Worm (Caenorhabditis elegans): ENCODE data around the gene F18E3.11.
"Not testable (repeated sequence)": the region's sequence is repeated elsewhere in the genome, so short reads cannot be mapped to it uniquely, and the experiment has no call there.

F18E3.11 gene

ce11 chrV:7443480-7443879 lies 30.2 kb downstream of the F18E3.11 start:
- TF ChIP-seq tbx-11 (GFP tag; IDR thresholded peaks at IDR 0.05) (peak; percentile 68; the same call in 1 of the 2 replicates), scrt-1 (GFP tag; IDR thresholded peaks at IDR 0.05) (0 out of 2 replicates have a peak, but pooled peaks have one; percentile 35), sea-1 (GFP tag; conservative IDR thresholded peaks at IDR 0.05) (peak; percentile 85), tbx-37 (GFP tag; conservative IDR thresholded peaks at IDR 0.05) (peak; percentile 34; the same call in 1 of the 2 replicates)

ce11 chrV:7444331-7444730 lies 31.0 kb downstream of the F18E3.11 start, which contains the start of gene nhr-141:
nhr-141 (plus strand) TSS chrV:7444661.
- TF ChIP-seq tbx-37 (GFP tag; conservative IDR thresholded peaks at IDR 0.05); aly-1 (tag; optimal IDR thresholded peaks at IDR 0.05); hnd-1 (tag; optimal IDR thresholded peaks at IDR 0.05): not testable (repeated sequence)

ce11 chrV:7446965-7447364 lies 33.7 kb downstream of the F18E3.11 start, which contains the start of gene F25E5.5:
F25E5.5 (plus strand) TSS chrV:7447265.
- TF ChIP-seq F13C5.2 (tag; optimal IDR thresholded peaks at IDR 0.05), result no peak
- no peak for TF ChIP-seq pes-1 (GFP tag; IDR thresholded peaks at IDR 0.05)
- TF ChIP-seq hmbx-1 (tag; optimal IDR thresholded peaks at IDR 0.05), result no peak
- TF ChIP-seq tra-4 (tag; optimal IDR thresholded peaks at IDR 0.05), result no peak
- no peak for TF ChIP-seq sea-1 (GFP tag; conservative IDR thresholded peaks at IDR 0.05)
- no peak for TF ChIP-seq tbx-11 (GFP tag; IDR thresholded peaks at IDR 0.05)
- TF ChIP-seq hmg-4 (GFP tag; optimal IDR thresholded peaks at IDR 0.05), result no peak
- no peak for TF ChIP-seq scrt-1 (GFP tag; IDR thresholded peaks at IDR 0.05)
- TF ChIP-seq aly-1 (tag; optimal IDR thresholded peaks at IDR 0.05), result no peak
- TF ChIP-seq hnd-1 (tag; optimal IDR thresholded peaks at IDR 0.05), result no peak
- no peak for TF ChIP-seq ceh-36 (tag; optimal IDR thresholded peaks at IDR 0.05)
- TF ChIP-seq B0310.2 (tag; optimal IDR thresholded peaks at IDR 0.05), result no peak
- TF ChIP-seq tbx-37 (GFP tag; conservative IDR thresholded peaks at IDR 0.05), result no peak
- TF ChIP-seq ceh-13 (GFP tag; optimal IDR thresholded peaks at IDR 0.05), result no peak
- no peak for TF ChIP-seq ets-7 (tag; optimal IDR thresholded peaks at IDR 0.05)
- no peak for TF ChIP-seq flt-1 (GFP tag; IDR thresholded peaks at IDR 0.05)
- TF ChIP-seq ama-1 (optimal IDR thresholded peaks at IDR 0.05), result no peak

- TF ChIP-seq ama-1 (optimal IDR thresholded peaks at IDR 0.05), result no peak
- TF ChIP-seq scrt-1 (GFP tag; IDR thresholded peaks at IDR 0.05), result no peak
- no peak for TF ChIP-seq tbx-11 (GFP tag; IDR thresholded peaks at IDR 0.05)
- no peak for TF ChIP-seq flt-1 (GFP tag; IDR thresholded peaks at IDR 0.05)
- no peak for TF ChIP-seq ceh-36 (tag; optimal IDR thresholded peaks at IDR 0.05)
- TF ChIP-seq B0310.2 (tag; optimal IDR thresholded peaks at IDR 0.05), result no peak
- TF ChIP-seq aly-1 (tag; optimal IDR thresholded peaks at IDR 0.05), result no peak
- TF ChIP-seq ceh-13 (GFP tag; optimal IDR thresholded peaks at IDR 0.05), result no peak
- no peak for TF ChIP-seq hmg-4 (GFP tag; optimal IDR thresholded peaks at IDR 0.05)
- TF ChIP-seq tra-4 (tag; optimal IDR thresholded peaks at IDR 0.05), result no peak
- no peak for TF ChIP-seq sea-1 (GFP tag; conservative IDR thresholded peaks at IDR 0.05)
- TF ChIP-seq pes-1 (GFP tag; IDR thresholded peaks at IDR 0.05), result no peak
These were observed 36.1 kb downstream of the F18E3.11 start, which contains the start of gene try-12 for ce11 chrV:7449303-7449827. try-12 (plus strand) TSS chrV:7449353.

ce11 chrV:7451421-7451820 lies 38.1 kb downstream of the F18E3.11 start, which contains the start of gene try-11:
try-11 (plus strand) TSS chrV:7451721.
- no peak for TF ChIP-seq hmg-4 (GFP tag; optimal IDR thresholded peaks at IDR 0.05)
- no peak for TF ChIP-seq hnd-1 (tag; optimal IDR thresholded peaks at IDR 0.05)
- TF ChIP-seq B0310.2 (tag; optimal IDR thresholded peaks at IDR 0.05), result no peak
- TF ChIP-seq ama-1 (optimal IDR thresholded peaks at IDR 0.05), result no peak
- TF ChIP-seq tbx-37 (GFP tag; conservative IDR thresholded peaks at IDR 0.05), result no peak
- TF ChIP-seq flt-1 (GFP tag; IDR thresholded peaks at IDR 0.05), result no peak
- TF ChIP-seq tbx-11 (GFP tag; IDR thresholded peaks at IDR 0.05), result no peak
- no peak for TF ChIP-seq F13C5.2 (tag; optimal IDR thresholded peaks at IDR 0.05)
- TF ChIP-seq hmbx-1 (tag; optimal IDR thresholded peaks at IDR 0.05), result no peak

ce11 chrV:7454236-7454635 lies 41.0 kb downstream of the F18E3.11 start, which contains the start of gene try-8:
try-8 (minus strand) TSS chrV:7454336.
- no peak for TF ChIP-seq F13C5.2 (tag; optimal IDR thresholded peaks at IDR 0.05)
- no peak for TF ChIP-seq pes-1 (GFP tag; IDR thresholded peaks at IDR 0.05)
- TF ChIP-seq sea-1 (GFP tag; conservative IDR thresholded peaks at IDR 0.05), result no peak
- TF ChIP-seq B0310.2 (tag; optimal IDR thresholded peaks at IDR 0.05), result no peak
- TF ChIP-seq ama-1 (optimal IDR thresholded peaks at IDR 0.05), result no peak
- TF ChIP-seq aly-1 (tag; optimal IDR thresholded peaks at IDR 0.05), result no peak
- TF ChIP-seq tbx-11 (GFP tag; IDR thresholded peaks at IDR 0.05), result no peak
- TF ChIP-seq hnd-1 (tag; optimal IDR thresholded peaks at IDR 0.05), result no peak
- no peak for TF ChIP-seq ceh-36 (tag; optimal IDR thresholded peaks at IDR 0.05)
- TF ChIP-seq flt-1 (GFP tag; IDR thresholded peaks at IDR 0.05), result no peak
- no peak for TF ChIP-seq scrt-1 (GFP tag; IDR thresholded peaks at IDR 0.05)
- TF ChIP-seq ets-7 (tag; optimal IDR thresholded peaks at IDR 0.05), result no peak
- TF ChIP-seq hmbx-1 (tag; optimal IDR thresholded peaks at IDR 0.05), result no peak

DNA sequence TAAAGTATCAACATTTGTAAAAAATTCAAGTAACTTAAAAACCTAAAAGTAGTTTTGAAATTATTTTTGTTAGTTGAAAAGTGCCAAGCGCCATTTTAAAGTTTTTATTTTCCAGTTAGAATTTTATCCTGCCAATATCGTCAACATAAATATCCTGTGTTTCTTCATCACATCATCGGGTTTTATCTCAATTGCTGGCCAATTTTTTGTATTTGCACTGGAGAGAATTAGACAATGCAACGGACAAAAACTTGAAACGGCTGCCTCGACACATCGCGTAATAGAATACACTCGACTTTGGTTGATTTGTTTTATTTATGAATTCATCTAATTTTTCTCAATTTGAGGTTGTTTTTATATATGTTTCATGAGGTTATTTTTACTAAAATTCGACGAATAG lies 41.7 kb downstream of the F18E3.11 start, which contains the start of gene F25E5.2:
F25E5.2 (plus strand) TSS at position 301 of the 400 bp plus-strand sequence.
- TF ChIP-seq tbx-37 (GFP tag; conservative IDR thresholded peaks at IDR 0.05) (no peak), flt-1 (GFP tag; IDR thresholded peaks at IDR 0.05) (no peak), hnd-1 (tag; optimal IDR thresholded peaks at IDR 0.05) (no peak), hmg-4 (GFP tag; optimal IDR thresholded peaks at IDR 0.05) (no peak), ets-7 (tag; optimal IDR thresholded peaks at IDR 0.05) (no peak), ceh-36 (tag; optimal IDR thresholded peaks at IDR 0.05) (no peak), tbx-11 (GFP tag; IDR thresholded peaks at IDR 0.05) (no peak)

ce11 chrV:7460898-7461297 lies 47.6 kb downstream of the F18E3.11 start, which contains the start of gene srh-92:
srh-92 (minus strand) TSS chrV:7460998.
- TF ChIP-seq sea-1 (GFP tag; conservative IDR thresholded peaks at IDR 0.05) (no peak), hmbx-1 (tag; optimal IDR thresholded peaks at IDR 0.05) (no peak), ceh-36 (tag; optimal IDR thresholded peaks at IDR 0.05) (no peak), ets-7 (tag; optimal IDR thresholded peaks at IDR 0.05) (no peak)
